Fruit fly (Drosophila melanogaster) ovary, adult (tissue): ENCODE measurements around the gene ems.

Experiments used
- CG17801 ChIP-seq: fragments of 200-800 bp; optimal IDR thresholded peaks from 2 replicates; lab custom pipeline; 2019; ENCODE audit warnings: missing biosample characterization, mild to moderate bottlenecking, missing genetic modification characterization, moderate library complexity; ENCODE audit not compliant: partially characterized antibody

Gene ems

DNA sequence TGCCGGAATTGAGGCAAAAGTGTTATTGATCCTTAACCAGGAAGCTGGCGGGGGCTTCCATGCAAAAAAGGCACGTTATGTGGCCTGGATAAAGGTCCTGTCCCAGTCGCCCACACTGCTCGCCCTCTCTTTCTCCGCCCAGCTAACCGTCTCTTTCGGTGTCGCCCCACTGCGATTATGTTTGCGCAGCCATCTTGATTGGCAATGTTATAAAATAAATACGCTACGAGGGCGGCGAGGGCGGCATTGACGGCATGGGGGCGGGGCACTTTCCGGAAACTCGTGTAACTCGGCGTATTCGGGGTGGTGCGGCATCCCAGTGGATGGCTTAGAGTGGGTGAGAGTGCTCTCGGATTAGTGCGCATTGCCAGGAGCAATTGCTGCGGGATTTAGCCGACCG lies 22.0 kb downstream of the ems start:
- no peak for TF ChIP-seq CG17801 (GFP tag; lab: Kevin White, UChicago)

dm6 chr3R:13927543-13927942 lies 25.9 kb downstream of the ems start:
- no peak for TF ChIP-seq CG17801 (GFP tag; lab: Kevin White, UChicago)

DNA sequence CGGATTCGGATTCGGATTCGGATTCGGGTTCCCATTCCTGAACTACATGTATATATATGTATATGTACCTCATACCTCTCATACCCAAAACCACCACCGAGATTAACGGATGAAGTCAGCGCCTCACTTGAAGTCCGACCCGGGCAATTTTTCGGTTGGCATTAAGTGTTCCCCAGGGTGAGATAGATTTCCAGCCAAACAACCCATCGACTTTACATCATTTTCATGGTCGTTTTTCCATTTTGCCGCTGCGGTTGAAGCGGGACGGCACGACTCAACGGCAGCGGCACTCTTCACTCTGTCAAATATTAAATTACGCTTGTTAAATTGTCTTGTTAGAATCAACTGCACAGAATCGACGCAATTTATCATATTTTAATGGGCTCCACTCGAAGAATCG lies 28.6 kb downstream of the ems start:
- TF ChIP-seq CG17801 (GFP tag; lab: Kevin White, UChicago): no peak

- no peak for TF ChIP-seq CG17801 (GFP tag; lab: Kevin White, UChicago)
Measured at dm6 chr3R:13931813-13932212, 30.2 kb downstream of the ems start.

- no peak for TF ChIP-seq CG17801 (GFP tag; lab: Kevin White, UChicago)
Measured at dm6 chr3R:13933966-13934365, 32.3 kb downstream of the ems start.

dm6 chr3R:13934618-13935017 lies 33.0 kb downstream of the ems start:
- TF ChIP-seq CG17801 (GFP tag; lab: Kevin White, UChicago): no peak

DNA sequence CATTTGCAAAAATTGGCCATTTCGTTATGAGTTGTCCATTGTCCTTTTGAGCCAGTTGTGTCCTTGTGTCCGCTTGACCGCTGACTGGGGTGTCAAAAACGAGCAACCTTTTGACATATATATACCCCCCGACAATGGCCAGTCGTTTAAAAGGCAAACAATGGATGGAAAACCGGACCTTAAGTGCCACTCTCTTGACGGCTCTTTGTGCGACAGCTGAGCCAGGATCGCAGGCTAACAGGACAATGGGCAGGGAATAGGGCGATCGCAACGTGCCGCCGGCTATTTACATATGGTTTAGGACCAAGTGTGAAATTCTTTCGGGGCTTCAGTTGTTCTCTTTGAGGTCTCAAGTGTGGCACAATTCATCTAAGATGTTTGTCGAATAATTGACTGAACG lies 34.7 kb downstream of the ems start:
- no peak for TF ChIP-seq CG17801 (GFP tag; lab: Kevin White, UChicago)

DNA sequence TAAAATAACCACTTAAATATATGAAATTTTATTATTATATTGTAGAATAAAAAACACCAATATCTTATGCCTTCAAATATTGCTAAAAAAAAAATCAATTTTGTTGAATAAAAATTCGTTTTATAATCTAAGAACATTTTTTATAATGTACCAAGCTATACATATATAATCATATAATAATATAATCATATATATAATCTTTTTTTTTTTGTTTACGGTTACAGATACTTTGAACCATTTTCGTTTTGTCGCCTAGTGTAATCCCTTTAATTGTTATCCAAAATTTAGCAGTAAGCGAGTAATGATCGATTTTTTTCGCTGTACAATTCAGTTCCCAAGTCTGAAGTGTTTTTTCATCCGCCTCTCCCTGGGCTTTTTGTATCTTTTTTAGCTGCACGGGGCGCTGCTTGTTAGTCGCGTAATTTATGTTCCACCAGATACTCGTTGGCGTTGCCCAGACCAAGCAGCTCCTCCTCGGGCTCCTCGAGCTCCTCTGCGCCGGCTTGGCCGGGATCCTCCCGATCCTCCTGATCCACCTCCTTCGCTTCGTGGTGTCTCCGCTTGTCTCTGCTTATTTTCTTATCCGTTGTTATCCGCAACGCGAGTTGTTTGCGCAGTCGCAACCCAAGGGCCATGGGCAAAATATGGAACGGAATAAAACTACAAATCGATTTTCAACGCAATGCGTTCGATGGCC lies 37.8 kb downstream of the ems start:
- no peak for TF ChIP-seq CG17801 (GFP tag; lab: Kevin White, UChicago)

dm6 chr3R:13941390-13941789 lies 39.7 kb downstream of the ems start:
- no peak for TF ChIP-seq CG17801 (GFP tag; lab: Kevin White, UChicago)

DNA sequence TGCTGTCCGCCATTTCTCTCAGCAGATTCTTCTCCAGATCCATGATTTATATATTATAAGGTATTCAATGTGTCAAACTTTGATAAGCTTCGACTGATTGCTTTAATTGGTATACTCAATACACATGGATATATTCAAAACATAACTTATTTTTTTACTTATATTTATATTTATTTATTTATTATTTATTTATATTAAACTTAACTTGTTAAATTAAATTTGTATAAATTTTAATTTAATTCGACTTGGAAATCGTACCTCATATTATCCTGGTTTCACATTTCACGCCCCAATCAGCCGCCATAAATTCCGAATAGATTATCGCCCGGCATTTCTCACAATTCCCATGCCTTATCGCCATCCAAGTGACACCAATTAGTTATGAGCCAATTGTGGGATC lies 41.7 kb downstream of the ems start, which contains the start of gene Art9:
Gene Art9, minus strand, starts transcription at position 101 of the 400 bp plus-strand sequence.
- no peak for TF ChIP-seq CG17801 (GFP tag; lab: Kevin White, UChicago)

dm6 chr3R:13945712-13946111 lies 44.1 kb downstream of the ems start, which contains the start of gene Art6:
TSS of gene Art6 (minus strand) at chr3R:13945812.
- TF ChIP-seq CG17801 (GFP tag; lab: Kevin White, UChicago): no peak

dm6 chr3R:13946117-13946516 lies 44.5 kb downstream of the ems start:
- no peak for TF ChIP-seq CG17801 (GFP tag; lab: Kevin White, UChicago)

- no peak for TF ChIP-seq CG17801 (GFP tag; lab: Kevin White, UChicago)
Measured at dm6 chr3R:13947415-13947814, 45.8 kb downstream of the ems start.

DNA sequence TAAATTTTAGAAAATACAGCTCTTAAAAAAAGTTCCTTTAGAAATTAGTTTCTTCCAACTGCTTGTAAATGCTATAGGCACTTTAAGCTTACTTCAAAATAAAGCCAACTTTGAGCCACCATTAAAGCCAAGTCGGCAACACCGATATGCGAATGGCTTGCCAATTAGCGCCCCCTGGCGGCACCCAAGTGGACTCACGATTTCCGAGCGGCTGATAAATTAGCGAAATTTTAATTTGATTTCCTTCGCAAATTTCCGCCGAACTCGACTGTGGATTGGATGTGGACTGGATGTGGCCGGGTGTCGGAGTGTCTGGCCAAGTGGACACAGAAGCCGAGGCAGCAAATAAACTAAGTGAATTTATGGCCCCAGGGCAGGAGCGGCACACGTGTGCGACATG lies 46.6 kb downstream of the ems start, which contains the start of gene CG31517:
Gene CG31517, plus strand, starts transcription at position 184 of the 400 bp plus-strand sequence.
- TF ChIP-seq CG17801 (GFP tag; lab: Kevin White, UChicago): no peak

- no peak for TF ChIP-seq CG17801 (GFP tag; lab: Kevin White, UChicago)
Measured at dm6 chr3R:13949571-13949970, 47.9 kb downstream of the ems start.

DNA sequence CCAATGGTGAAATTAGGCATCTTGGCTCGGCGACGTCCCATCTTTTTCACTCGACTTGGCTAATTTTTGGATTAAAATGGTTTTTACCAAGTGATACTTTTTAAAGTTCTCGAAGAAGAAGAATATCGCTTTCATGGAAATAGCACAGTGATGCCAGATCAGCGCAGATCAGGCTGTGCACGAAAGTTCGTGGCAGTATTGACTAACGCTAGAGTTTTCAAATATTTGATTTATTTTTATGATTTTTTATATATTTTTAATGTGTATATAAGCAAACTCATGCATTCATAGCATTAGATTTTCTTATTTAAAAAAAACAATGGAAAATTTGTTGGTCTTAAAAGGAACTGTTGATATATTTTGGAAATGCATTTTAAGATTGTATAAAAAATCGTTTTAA lies 49.4 kb downstream of the ems start, which contains the start of gene CG9926:
Gene CG9926, minus strand, starts transcription at position 101 of the 400 bp plus-strand sequence.
- TF ChIP-seq CG17801 (GFP tag; lab: Kevin White, UChicago): no peak
